Fruit fly (Drosophila melanogaster): ENCODE results near the gene EMC1.

Gene EMC1

dm6 chr3R:7892246-7893000 is 14.7 kb downstream of the EMC1 start (continued):
- TF ChIP-seq Neu2 (GFP tag; optimal IDR thresholded peaks at IDR 0.05; ENCODE audit: borderline replicate concordance) = no peak
- TF ChIP-seq CG5245 (GFP tag; optimal IDR thresholded peaks at IDR 0.05) = peak; percentile 2
- TF ChIP-seq lbe (GFP tag; optimal IDR thresholded peaks at IDR 0.05) = no peak
- TF ChIP-seq grau (tag; optimal IDR thresholded peaks at IDR 0.05) = peak; percentile 31
- TF ChIP-seq C15 (GFP tag; IDR thresholded peaks at IDR 0.05) = peak; percentile 45; the same call in 1 of the 3 replicates
- no peak for TF ChIP-seq D (optimal IDR thresholded peaks at IDR 0.05)
- no peak for TF ChIP-seq D (GFP tag; optimal IDR thresholded peaks at IDR 0.05)
- no peak for TF ChIP-seq Doc3 (GFP tag; IDR thresholded peaks at IDR 0.05; ENCODE audit: partially characterized antibody)
- TF ChIP-seq tna (GFP tag; IDR thresholded peaks at IDR 0.05; ENCODE audit: partially characterized antibody) = no peak
- TF ChIP-seq corto (GFP tag; optimal IDR thresholded peaks at IDR 0.05) = no peak
- no peak for TF ChIP-seq Optix (GFP tag; IDR thresholded peaks at IDR 0.05)
- TF ChIP-seq ab (GFP tag; optimal IDR thresholded peaks at IDR 0.05) = no peak
- peak; percentile 32 for TF ChIP-seq CG6683 (GFP tag; optimal IDR thresholded peaks at IDR 0.05)
- no peak for TF ChIP-seq Jarid2 (GFP tag; optimal IDR thresholded peaks at IDR 0.05)
- no peak for TF ChIP-seq tx (GFP tag; optimal IDR thresholded peaks at IDR 0.05)
- no peak for TF ChIP-seq nau (GFP tag; optimal IDR thresholded peaks at IDR 0.05)
- TF ChIP-seq lilli (GFP tag; optimal IDR thresholded peaks at IDR 0.05) = peak; percentile 41
- TF ChIP-seq CG3065 (GFP tag; optimal IDR thresholded peaks at IDR 0.05) = no peak
- TF ChIP-seq CG2678 (tag; optimal IDR thresholded peaks at IDR 0.05) = peak; percentile 62
- no peak for TF ChIP-seq CG32772 (GFP tag; IDR thresholded peaks at IDR 0.05)
- no peak for TF ChIP-seq CG14710 (tag; optimal IDR thresholded peaks at IDR 0.05)
- no peak for TF ChIP-seq org-1 (GFP tag; optimal IDR thresholded peaks at IDR 0.05)
- TF ChIP-seq ATbp (GFP tag; optimal IDR thresholded peaks at IDR 0.05) = no peak
- TF ChIP-seq Hr39 (optimal IDR thresholded peaks at IDR 0.05) = no peak
- TF ChIP-seq abd-A (tag; optimal IDR thresholded peaks at IDR 0.05) = no peak
- no peak for TF ChIP-seq gt (GFP tag; IDR thresholded peaks at IDR 0.05)
- TF ChIP-seq CG10565 (GFP tag; optimal IDR thresholded peaks at IDR 0.05) = no peak
- TF ChIP-seq CG12299 (tag; optimal IDR thresholded peaks at IDR 0.05) = no peak
- TF ChIP-seq zf30C (GFP tag; optimal IDR thresholded peaks at IDR 0.05) = no peak
- TF ChIP-seq otp (GFP tag; IDR thresholded peaks at IDR 0.05) = no peak
- TF ChIP-seq Hsf (GFP tag; optimal IDR thresholded peaks at IDR 0.05) = no peak
- TF ChIP-seq CG4617 (GFP tag; optimal IDR thresholded peaks at IDR 0.05; ENCODE audit: borderline replicate concordance) = no peak
- TF ChIP-seq Xbp1 (GFP tag; optimal IDR thresholded peaks at IDR 0.05) = no peak
- TF ChIP-seq CG12236 (GFP tag; optimal IDR thresholded peaks at IDR 0.05) = no peak
- TF ChIP-seq Pdp1 (GFP tag; optimal IDR thresholded peaks at IDR 0.05) = peak in 1 of 2 experiments; percentile 41
- peak; percentile 36 for TF ChIP-seq CG15011 (GFP tag; optimal IDR thresholded peaks at IDR 0.05)
- TF ChIP-seq Hr78 (GFP tag; optimal IDR thresholded peaks at IDR 0.05) = no peak
- no peak for TF ChIP-seq kah (GFP tag; optimal IDR thresholded peaks at IDR 0.05)
- TF ChIP-seq Abd-B (GFP tag; optimal IDR thresholded peaks at IDR 0.05) = no peak
- TF ChIP-seq HLH54F (GFP tag; optimal IDR thresholded peaks at IDR 0.05) = no peak
- TF ChIP-seq YL-1 (GFP tag; optimal IDR thresholded peaks at IDR 0.05) = no peak
- no peak for TF ChIP-seq Ssrp (tag; optimal IDR thresholded peaks at IDR 0.05)
- TF ChIP-seq lab (GFP tag; optimal IDR thresholded peaks at IDR 0.05) = peak; percentile 80
- no peak for TF ChIP-seq pros (GFP tag; optimal IDR thresholded peaks at IDR 0.05)
- no peak for TF ChIP-seq cas (GFP tag; IDR thresholded peaks at IDR 0.05)
- TF ChIP-seq CrebB (tag; optimal IDR thresholded peaks at IDR 0.05) = no peak
- TF ChIP-seq dan (GFP tag; IDR thresholded peaks at IDR 0.05) = no peak
- no peak for TF ChIP-seq gfzf (GFP tag; optimal IDR thresholded peaks at IDR 0.05)
- no peak for TF ChIP-seq CG10267 (tag; optimal IDR thresholded peaks at IDR 0.05)

Measured in whole organism, embryonic.